Worm (Caenorhabditis elegans) whole organism, mixed stage, embryonic: ENCODE results near the gene F55C9.6.

ENCODE experiments used
- lsy-2 ChIP-seq: fragments of 150-350 bp; optimal IDR thresholded peaks from 2 replicates; lab custom pipeline; 2014; ENCODE audit warnings: missing biosample characterization, missing genetic modification characterization
- mab-5 ChIP-seq: fragments of 150-350 bp; optimal IDR thresholded peaks from 2 replicates; lab custom pipeline; 2014; ENCODE audit warnings: missing biosample characterization, missing genetic modification characterization
- nhr-12 ChIP-seq: fragments of 150-350 bp; optimal IDR thresholded peaks from 2 replicates; lab custom pipeline; 2014; ENCODE audit warnings: missing biosample characterization, missing genetic modification characterization
- snpc-4 ChIP-seq: fragments of 150-350 bp; optimal IDR thresholded peaks from 2 replicates; lab custom pipeline; 2014; ENCODE audit warnings: missing biosample characterization, missing genetic modification characterization

DNA sequence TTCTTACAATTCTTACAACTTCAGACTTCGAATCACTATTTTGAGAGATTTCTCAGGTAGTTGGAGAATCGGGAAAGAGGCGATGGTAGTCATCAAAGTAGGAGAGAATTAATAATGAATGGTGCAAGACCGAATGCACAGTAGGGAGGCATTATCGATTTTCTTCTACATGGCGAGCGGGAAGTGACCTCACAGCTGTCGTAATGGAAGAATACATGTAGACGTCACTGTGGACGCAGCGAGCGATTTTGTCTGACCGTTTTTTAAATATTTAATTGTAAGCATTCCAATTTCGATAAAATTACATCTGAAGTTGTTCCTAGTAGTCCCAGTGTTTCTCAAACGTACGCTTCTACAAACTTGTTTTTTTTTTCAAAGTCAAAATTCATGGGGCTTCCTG lies 13.0 kb upstream of the F55C9.6 start, which contains the start of gene F55C9.11:
- no peak for TF ChIP-seq lsy-2 (tag; lab: Kevin White, UChicago)
- TF ChIP-seq mab-5: no peak
- no peak for TF ChIP-seq snpc-4
- no peak for TF ChIP-seq nhr-12 (tag; lab: Kevin White, UChicago)
